Fruit fly (Drosophila melanogaster) whole organism, embryonic: Measurements from ENCODE around the gene ssp3.

Experiments used
- Awh ChIP-seq: fragments of 200-800 bp; sonication (Bioruptor generic); IDR thresholded peaks from 2 replicates; pipeline ENCODE4, ENCODE4 v1.3.6; 2022; ENCODE audit warnings: missing biosample characterization, missing genetic modification characterization
- Bgb ChIP-seq: fragments of 200-800 bp; sonication (Bioruptor generic); IDR thresholded peaks from 2 replicates; pipeline ENCODE4 v1.3.6; 2022; ENCODE audit warnings: missing biosample characterization, missing genetic modification characterization; ENCODE audit not compliant: partially characterized antibody
- CG11247 ChIP-seq: fragments of 200-800 bp; sonication (Bioruptor generic); IDR thresholded peaks from 2 replicates; pipeline ENCODE4 v1.3.6; 2022; ENCODE audit warnings: missing biosample characterization, missing genetic modification characterization
- CG11504 ChIP-seq: fragments of 200-800 bp; sonication (Bioruptor generic); optimal IDR thresholded peaks from 3 replicates; lab custom pipeline; 2019; ENCODE audit warnings: missing biosample characterization, mild to moderate bottlenecking, missing genetic modification characterization, moderate library complexity
- CG11723 ChIP-seq: fragments of 200-800 bp; sonication (Bioruptor generic); optimal IDR thresholded peaks from 2 replicates; lab custom pipeline; 2017; ENCODE audit warnings: missing biosample characterization, mild to moderate bottlenecking, missing genetic modification characterization
- CG13894 ChIP-seq: fragments of 200-800 bp; sonication (Bioruptor generic); optimal IDR thresholded peaks from 3 replicates; lab custom pipeline; 2018; ENCODE audit warnings: missing biosample characterization, mild to moderate bottlenecking, missing genetic modification characterization, moderate library complexity
- CG1602 ChIP-seq: fragments of 200-800 bp; sonication (Bioruptor generic); optimal IDR thresholded peaks from 3 replicates; lab custom pipeline; 2016; ENCODE audit warnings: missing biosample characterization, missing genetic modification characterization
- CG16815 ChIP-seq: fragments of 200-800 bp; sonication (Bioruptor generic); optimal IDR thresholded peaks from 3 replicates; lab custom pipeline; 2017; ENCODE audit warnings: missing biosample characterization, mild to moderate bottlenecking, missing genetic modification characterization
- CG17612 ChIP-seq: fragments of 200-800 bp; sonication (Bioruptor generic); IDR thresholded peaks from 2 replicates; pipeline ENCODE4 v1.3.6; 2022; ENCODE audit warnings: missing biosample characterization, missing genetic modification characterization
- CG17802 ChIP-seq: fragments of 200-800 bp; sonication (Bioruptor generic); optimal IDR thresholded peaks from 2 replicates; lab custom pipeline; 2018; ENCODE audit warnings: missing biosample characterization, mild to moderate bottlenecking, missing genetic modification characterization, moderate library complexity
- CG2116 ChIP-seq: fragments of 200-800 bp; sonication (Bioruptor generic); optimal IDR thresholded peaks from 3 replicates; lab custom pipeline; 2018; ENCODE audit warnings: missing biosample characterization, mild to moderate bottlenecking, missing genetic modification characterization
- CG30020 ChIP-seq: fragments of 200-800 bp; optimal IDR thresholded peaks from 2 replicates; lab custom pipeline; 2019; ENCODE audit warnings: missing biosample characterization, mild to moderate bottlenecking, missing genetic modification characterization, moderate library complexity
- CG34422 ChIP-seq: fragments of 200-800 bp; sonication (Bioruptor generic); IDR thresholded peaks from 3 replicates; pipeline ENCODE4 v1.3.6; 2022; ENCODE audit warnings: missing biosample characterization, missing genetic modification characterization
- CG4360 ChIP-seq: fragments of 200-800 bp; sonication (Bioruptor generic); IDR thresholded peaks from 2 replicates; pipeline ENCODE4 v1.3.6; 2022; ENCODE audit warnings: missing biosample characterization, missing genetic modification characterization
- CG43689 ChIP-seq: fragments of 200-800 bp; sonication (Bioruptor generic); IDR thresholded peaks from 2 replicates; pipeline ENCODE4 v1.3.6; 2022; ENCODE audit warnings: missing biosample characterization, missing genetic modification characterization
- CG6175 ChIP-seq: fragments of 200-800 bp; sonication (Bioruptor generic); IDR thresholded peaks from 3 replicates; pipeline ENCODE4 v1.3.6; 2022; ENCODE audit warnings: missing biosample characterization, missing genetic modification characterization
- CG7928 ChIP-seq: fragments of 200-800 bp; sonication (Bioruptor generic); optimal IDR thresholded peaks from 2 replicates; lab custom pipeline; 2017; ENCODE audit warnings: missing biosample characterization, mild to moderate bottlenecking, missing genetic modification characterization
- CG8478 ChIP-seq: fragments of >200 bp; optimal IDR thresholded peaks from 2 replicates; lab custom pipeline; 2018
- CG8924 ChIP-seq: fragments of 200-800 bp; optimal IDR thresholded peaks from 3 replicates; lab custom pipeline; 2019; ENCODE audit warnings: missing biosample characterization, mild to moderate bottlenecking, missing genetic modification characterization, moderate library complexity
- CG9215 ChIP-seq: fragments of 200-800 bp; sonication (Bioruptor generic); IDR thresholded peaks from 2 replicates; pipeline ENCODE4 v1.3.6; 2022; ENCODE audit warnings: missing biosample characterization, missing genetic modification characterization
- CG9817 ChIP-seq: fragments of 200-800 bp; sonication (Bioruptor generic); optimal IDR thresholded peaks from 2 replicates; lab custom pipeline; 2018; ENCODE audit warnings: missing biosample characterization, mild to moderate bottlenecking, missing genetic modification characterization, moderate library complexity
- CkIIα-i1 ChIP-seq: fragments of 200-800 bp; sonication (Bioruptor generic); IDR thresholded peaks from 2 replicates; pipeline ENCODE4 v1.3.6; 2022; ENCODE audit warnings: missing biosample characterization, missing genetic modification characterization
- Doc3 ChIP-seq: fragments of 200-800 bp; sonication (Bioruptor generic); IDR thresholded peaks from 3 replicates; pipeline ENCODE4 v1.3.6; 2022; ENCODE audit warnings: missing biosample characterization, missing genetic modification characterization; ENCODE audit not compliant: partially characterized antibody
- Oli ChIP-seq: fragments of 200-800 bp; sonication (Bioruptor generic); optimal IDR thresholded peaks from 2 replicates; lab custom pipeline; 2018; ENCODE audit warnings: missing biosample characterization, mild to moderate bottlenecking, missing genetic modification characterization, moderate library complexity
- Pdp1 ChIP-seq, 2 experiments: fragments of 200-800 bp; sonication (Bioruptor generic); optimal IDR thresholded peaks; 3 replicates each; lab custom pipeline; 2016; ENCODE audit warnings: missing biosample characterization in 2 of 2, missing genetic modification characterization in 2 of 2, mild to moderate bottlenecking in 1 of 2, moderate library complexity in 1 of 2
- Ptx1 ChIP-seq: fragments of 200-800 bp; sonication (Bioruptor generic); IDR thresholded peaks from 2 replicates; pipeline ENCODE4 v1.3.6; 2022; ENCODE audit warnings: missing biosample characterization, missing genetic modification characterization
- Sry-δ ChIP-seq: fragments of 200-800 bp; sonication (Bioruptor generic); optimal IDR thresholded peaks from 2 replicates; lab custom pipeline; 2016; ENCODE audit warnings: missing biosample characterization, missing genetic modification characterization
- Trl ChIP-seq, 3 experiments: fragments of >200 bp in 2 of 3; fragments of 200-800 bp in 1 of 3; sonication (Bioruptor generic) in 1 of 3; optimal IDR thresholded peaks; 2 replicates in 1 of 3; 3 replicates in 2 of 3; lab custom pipeline; 2016 to 2017; ENCODE audit warnings: missing biosample characterization in 1 of 3, missing genetic modification characterization in 1 of 3
- YL-1 ChIP-seq: fragments of 200-800 bp; sonication (Bioruptor generic); optimal IDR thresholded peaks from 3 replicates; lab custom pipeline; 2017; ENCODE audit warnings: missing biosample characterization, mild to moderate bottlenecking, missing genetic modification characterization
- abd-A ChIP-seq: fragments of 200-800 bp; sonication (Bioruptor generic); optimal IDR thresholded peaks from 3 replicates; lab custom pipeline; 2019; ENCODE audit warnings: missing biosample characterization, mild to moderate bottlenecking, missing genetic modification characterization, moderate library complexity
- ase ChIP-seq: fragments of 200-800 bp; sonication (Bioruptor generic); IDR thresholded peaks from 3 replicates; pipeline ENCODE4 v1.3.6; 2022; ENCODE audit warnings: missing biosample characterization, missing genetic modification characterization
- bbx ChIP-seq: fragments of 200-800 bp; sonication (Bioruptor generic); IDR thresholded peaks from 2 replicates; pipeline ENCODE4 v1.3.6; 2022; ENCODE audit warnings: missing biosample characterization, missing genetic modification characterization; ENCODE audit not compliant: partially characterized antibody
- cg ChIP-seq: fragments of 200-800 bp; sonication (Bioruptor generic); optimal IDR thresholded peaks from 3 replicates; lab custom pipeline; 2019; ENCODE audit warnings: missing biosample characterization, mild to moderate bottlenecking, missing genetic modification characterization, moderate library complexity
- crol ChIP-seq: fragments of 200-800 bp; sonication (Bioruptor generic); IDR thresholded peaks from 2 replicates; pipeline ENCODE4 v1.3.6; 2022; ENCODE audit warnings: missing biosample characterization, missing genetic modification characterization
- dpn ChIP-seq, 2 experiments: fragments of 200-800 bp; sonication (Bioruptor generic); optimal IDR thresholded peaks; 3 replicates each; lab custom pipeline; 2016; ENCODE audit warnings: missing biosample characterization in 2 of 2, missing genetic modification characterization in 2 of 2
- fd96Cb ChIP-seq: fragments of 200-800 bp; sonication (Bioruptor generic); optimal IDR thresholded peaks from 2 replicates; lab custom pipeline; 2018; ENCODE audit warnings: missing biosample characterization, mild to moderate bottlenecking, missing genetic modification characterization, moderate library complexity
- gce ChIP-seq: fragments of 200-800 bp; sonication (Bioruptor generic); IDR thresholded peaks from 3 replicates; pipeline ENCODE4 v1.3.6; 2022; ENCODE audit warnings: missing biosample characterization, missing genetic modification characterization
- gsb-n ChIP-seq: fragments of 200-800 bp; sonication (Bioruptor generic); optimal IDR thresholded peaks from 3 replicates; lab custom pipeline; 2018; ENCODE audit warnings: missing biosample characterization, mild to moderate bottlenecking, missing genetic modification characterization
- hb ChIP-seq: fragments of 200-800 bp; sonication (Bioruptor generic); IDR thresholded peaks from 3 replicates; pipeline ENCODE4 v1.3.6; 2022; ENCODE audit warnings: missing biosample characterization, missing genetic modification characterization; ENCODE audit not compliant: partially characterized antibody
- ind ChIP-seq: fragments of 200-800 bp; sonication (Bioruptor generic); optimal IDR thresholded peaks from 3 replicates; lab custom pipeline; 2016; ENCODE audit warnings: missing biosample characterization, missing genetic modification characterization
- lmd ChIP-seq: fragments of 200-800 bp; sonication (Bioruptor generic); IDR thresholded peaks from 2 replicates; pipeline ENCODE4 v1.3.6; 2022; ENCODE audit warnings: missing biosample characterization, missing genetic modification characterization
- nom ChIP-seq: fragments of 200-800 bp; sonication (Bioruptor generic); optimal IDR thresholded peaks from 2 replicates; lab custom pipeline; 2017; ENCODE audit warnings: missing biosample characterization, missing genetic modification characterization, mild to moderate bottlenecking, moderate library complexity, missing genetic modification reagents
- ranshi ChIP-seq: fragments of 200-800 bp; sonication (Bioruptor generic); IDR thresholded peaks from 2 replicates; pipeline ENCODE4 v1.3.6; 2022; ENCODE audit warnings: missing biosample characterization, missing genetic modification characterization
- sisA ChIP-seq: fragments of 200-800 bp; sonication (Bioruptor generic); IDR thresholded peaks from 2 replicates; pipeline ENCODE4 v1.3.6; 2022; ENCODE audit warnings: missing biosample characterization, missing genetic modification characterization
- sr ChIP-seq: fragments of 200-800 bp; sonication (Bioruptor generic); IDR thresholded peaks from 3 replicates; pipeline ENCODE4 v1.3.6; 2022; ENCODE audit warnings: missing biosample characterization, missing genetic modification characterization
- ttk ChIP-seq: fragments of 200-800 bp; sonication (Bioruptor generic); IDR thresholded peaks from 2 replicates; pipeline ENCODE4 v2.1.2; 2022; ENCODE audit warnings: missing biosample characterization, missing genetic modification characterization
- wor ChIP-seq: fragments of 200-800 bp; sonication (Bioruptor generic); IDR thresholded peaks from 2 replicates; pipeline ENCODE4 v1.3.6; 2022; ENCODE audit warnings: missing biosample characterization, missing genetic modification characterization
- yki ChIP-seq: fragments of >200 bp; optimal IDR thresholded peaks from 3 replicates; lab custom pipeline; 2018

The ssp3 gene

DNA sequence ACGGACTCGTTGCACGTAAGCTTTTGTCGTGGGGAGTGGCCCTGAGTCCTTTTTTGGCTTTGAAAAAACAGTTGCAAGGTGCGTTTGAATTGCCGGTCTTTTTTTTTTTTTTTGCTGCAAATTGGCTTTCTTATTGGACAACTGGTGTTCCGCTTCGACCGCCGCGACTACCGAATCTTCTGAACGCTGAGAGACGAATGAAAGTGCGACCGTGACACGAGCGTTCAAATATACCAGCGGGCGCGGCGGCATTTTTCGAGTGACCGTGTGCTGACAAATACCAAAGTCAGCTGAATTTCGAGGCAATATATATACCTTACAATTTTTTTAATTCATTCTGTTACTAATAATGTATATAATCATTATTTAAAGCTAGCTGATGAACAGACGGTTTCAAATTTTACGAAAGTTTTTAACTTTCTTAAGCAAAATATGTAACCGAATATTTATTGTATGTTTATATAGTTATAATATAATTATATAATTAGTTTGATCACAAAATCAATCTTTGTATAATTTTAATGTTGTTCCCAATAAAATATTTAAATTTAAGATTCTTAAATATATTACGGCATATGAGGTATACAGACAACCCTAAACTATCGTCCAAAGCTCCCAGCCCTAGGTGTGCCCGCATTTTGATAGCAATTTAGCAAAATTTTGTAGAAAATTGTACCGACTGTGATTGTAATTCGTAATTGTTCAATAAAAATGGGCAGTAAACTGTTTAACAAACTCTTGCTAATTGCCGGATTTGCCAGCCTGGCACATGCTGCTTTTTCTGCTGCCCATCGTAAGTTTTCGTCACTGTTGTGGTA is 43.5 kb upstream of the ssp3 start, which contains the start of the genes Swip-1 and EMC5 (continued):
- TF ChIP-seq CG2116 (GFP tag; lab: Kevin White, UChicago) = peak; percentile 43
- TF ChIP-seq Bgb (GFP tag; lab: Robert Waterston, UW) = peak; percentile 47
- TF ChIP-seq crol (GFP tag; lab: Robert Waterston, UW) = 0 out of 2 replicates have a peak, but pooled peaks have one; percentile 13
- TF ChIP-seq CG7928 (GFP tag; lab: Kevin White, UChicago) = peak; percentile 33
- 0 out of 2 replicates have a peak, but pooled peaks have one; percentile 31 for TF ChIP-seq CG17612
- TF ChIP-seq CG9215 (GFP tag; lab: Robert Waterston, UW) = peak; percentile 56
- peak; percentile 64 for TF ChIP-seq CG11247 (GFP tag; lab: Robert Waterston, UW)
- TF ChIP-seq CkIIα-i1 (GFP tag; lab: Robert Waterston, UW) = no peak
- TF ChIP-seq lmd (GFP tag; lab: Robert Waterston, UW) = peak; percentile 73; the same call in 1 of the 2 replicates
- TF ChIP-seq yki (lab: Kevin White, UChicago) = no peak
- peak; percentile 68 for TF ChIP-seq Sry-δ (GFP tag; lab: Kevin White, UChicago)
- no peak for TF ChIP-seq ttk (GFP tag; lab: Robert Waterston, UW)
- TF ChIP-seq CG8478 (lab: Kevin White, UChicago) = no peak
- peak; percentile 75 for TF ChIP-seq CG11504
- peak; percentile 42; the same call in 1 of the 3 replicates for TF ChIP-seq hb (GFP tag; lab: Robert Waterston, UW)
- peak; percentile 45; the same call in 1 of the 3 replicates for TF ChIP-seq Doc3 (GFP tag; lab: Robert Waterston, UW)
- peak; percentile 48 for TF ChIP-seq CG16815
- TF ChIP-seq Ptx1 = peak; percentile 82
- peak in 1 of 2 experiments; percentile 19 for TF ChIP-seq Pdp1 (GFP tag; optimal IDR thresholded peaks at IDR 0.05; lab: Kevin White, UChicago)
- no peak for TF ChIP-seq cg (GFP tag; lab: Kevin White, UChicago)
- 0 out of 2 replicates have a peak, but pooled peaks have one; percentile 17 for TF ChIP-seq CG4360 (GFP tag; lab: Robert Waterston, UW)
- peak; percentile 18; the same call in 1 of the 3 replicates for TF ChIP-seq ase (GFP tag; lab: Robert Waterston, UW)
- peak in 1 of 2 experiments; percentile 53 for TF ChIP-seq dpn (GFP tag; optimal IDR thresholded peaks at IDR 0.05; lab: Kevin White, UChicago)
- no peak for TF ChIP-seq wor
- TF ChIP-seq Oli (tag; lab: Kevin White, UChicago) = peak; percentile 24
- peak; percentile 59; the same call in 1 of the 2 replicates for TF ChIP-seq ranshi
- 0 out of 3 replicates have a peak, but pooled peaks have one; percentile 21 for TF ChIP-seq CG6175 (GFP tag; lab: Robert Waterston, UW)
- peak; percentile 35; the same call in 1 of the 3 replicates for TF ChIP-seq sr (GFP tag; lab: Robert Waterston, UW)
- TF ChIP-seq gce (GFP tag; lab: Robert Waterston, UW) = no peak
- peak; percentile 51; the same call in 1 of the 2 replicates for TF ChIP-seq Awh (GFP tag; lab: Robert Waterston, UW)
- no peak for TF ChIP-seq CG17802 (tag; lab: Kevin White, UChicago)
- peak; percentile 65 for TF ChIP-seq CG30020 (tag; lab: Kevin White, UChicago)
- TF ChIP-seq fd96Cb (tag; lab: Kevin White, UChicago) = peak; percentile 55
- TF ChIP-seq Trl (optimal IDR thresholded peaks at IDR 0.05; lab: Kevin White, UChicago) = no peak
- peak; percentile 1 for TF ChIP-seq Trl (GFP tag; optimal IDR thresholded peaks at IDR 0.05; lab: Kevin White, UChicago)
- TF ChIP-seq CG11723 (GFP tag; lab: Kevin White, UChicago) = peak; percentile 28
- peak; percentile 43 for TF ChIP-seq nom (GFP tag; lab: Kevin White, UChicago)
- no peak for TF ChIP-seq CG43689 (GFP tag; lab: Robert Waterston, UW)
- TF ChIP-seq bbx = peak; percentile 60
- peak; percentile 60 for TF ChIP-seq CG9817 (tag; lab: Kevin White, UChicago)
- TF ChIP-seq abd-A (tag; lab: Kevin White, UChicago) = no peak
- TF ChIP-seq CG1602 (GFP tag; lab: Kevin White, UChicago) = peak; percentile 30
- peak; percentile 29 for TF ChIP-seq CG13894 (tag; lab: Kevin White, UChicago)
- peak; percentile 64 for TF ChIP-seq gsb-n (tag; lab: Kevin White, UChicago)
- TF ChIP-seq sisA (GFP tag; lab: Robert Waterston, UW) = peak; percentile 60; the same call in 1 of the 2 replicates
- peak; percentile 59 for TF ChIP-seq ind
- TF ChIP-seq YL-1 (GFP tag; lab: Kevin White, UChicago) = no peak
- TF ChIP-seq CG34422 = peak; percentile 36; the same call in 2 of the 3 replicates
- TF ChIP-seq CG8924 (tag; lab: Kevin White, UChicago) = peak; percentile 79
